Worm (Caenorhabditis elegans): ENCODE results near the gene F53A10.2.

DNA sequence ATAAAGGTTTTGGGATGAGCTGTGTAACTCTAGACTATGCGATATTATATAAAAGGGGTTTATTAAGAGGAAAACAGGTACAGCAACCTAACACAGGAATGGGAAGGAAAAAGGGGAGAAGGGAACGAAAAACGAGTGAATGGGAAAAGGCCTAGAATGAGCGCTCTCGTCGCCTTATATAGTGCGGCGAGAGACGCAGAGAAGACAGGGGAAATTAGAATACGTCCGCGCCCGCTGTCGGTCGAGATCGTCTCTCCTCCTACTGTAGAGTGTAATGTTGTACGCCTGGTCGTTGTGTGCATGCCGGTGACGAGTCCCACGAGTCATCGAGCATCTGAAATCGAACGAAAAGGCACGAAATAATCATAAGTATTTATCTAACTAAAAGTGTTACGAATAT, 43.9 kb upstream of the F53A10.2 start:
- no peak for TF ChIP-seq dao-5 (tag; optimal IDR thresholded peaks at IDR 0.05)
- no peak for TF ChIP-seq him-1 (tag; optimal IDR thresholded peaks at IDR 0.05)
- TF ChIP-seq W03F9.2 (tag; optimal IDR thresholded peaks at IDR 0.05) = no peak

Measured in whole organism, L4/young adult.